Fruit fly (Drosophila melanogaster): Measurements from ENCODE around the gene CG9008.

- TF ChIP-seq Eip93F (GFP tag; optimal IDR thresholded peaks at IDR 0.05) (no peak), CG32006 (GFP tag; optimal IDR thresholded peaks at IDR 0.05) (no peak), Lpt (GFP tag; optimal IDR thresholded peaks at IDR 0.05) (no peak), Hr4 (GFP tag; optimal IDR thresholded peaks at IDR 0.05) (no peak), CG6792 (GFP tag; optimal IDR thresholded peaks at IDR 0.05) (no peak), CG9139 (GFP tag; optimal IDR thresholded peaks at IDR 0.05) (no peak), Hr39 (GFP tag; optimal IDR thresholded peaks at IDR 0.05) (no peak), CG10631 (GFP tag; optimal IDR thresholded peaks at IDR 0.05) (no peak), CG31627 (GFP tag; optimal IDR thresholded peaks at IDR 0.05) (no peak), CG11902 (GFP tag; optimal IDR thresholded peaks at IDR 0.05) (no peak), OdsH (GFP tag; optimal IDR thresholded peaks at IDR 0.05) (no peak), CG11294 (GFP tag; IDR thresholded peaks at IDR 0.05) (no peak), Sox14 (GFP tag; optimal IDR thresholded peaks at IDR 0.05) (no peak)
These were observed 33.2 kb upstream of the CG9008 start, which contains the start of gene CG16888 for dm6 chr2L:13813156-13813555.
